Fruit fly (Drosophila melanogaster) whole organism, embryonic: ENCODE results near the gene Ir31a.
A peak's percentile ranks its signal among the peaks of the same experiment; 100 is the strongest.

Experiments used
- B-H1 ChIP-seq: fragments of 200-800 bp; sonication (Bioruptor generic); IDR thresholded peaks from 3 replicates; pipeline ENCODE4 v1.3.6; 2022; ENCODE audit warnings: missing biosample characterization, missing genetic modification characterization
- BEAF-32 ChIP-seq: fragments of 200-800 bp; sonication (Bioruptor generic); optimal IDR thresholded peaks from 3 replicates; lab custom pipeline; 2017; ENCODE audit warnings: missing biosample characterization, missing genetic modification characterization, mild to moderate bottlenecking, moderate library complexity, missing genetic modification reagents
- CG10209 ChIP-seq: fragments of 200-800 bp; sonication (Bioruptor generic); optimal IDR thresholded peaks from 3 replicates; lab custom pipeline; 2017; ENCODE audit warnings: missing biosample characterization, mild to moderate bottlenecking, missing genetic modification characterization, missing genetic modification reagents
- CG12744 ChIP-seq: fragments of 200-800 bp; sonication (Bioruptor generic); optimal IDR thresholded peaks from 2 replicates; lab custom pipeline; 2016; ENCODE audit warnings: missing biosample characterization, missing genetic modification characterization
- CG12769 ChIP-seq: fragments of 200-800 bp; sonication (Bioruptor generic); optimal IDR thresholded peaks from 2 replicates; lab custom pipeline; 2019; ENCODE audit warnings: missing biosample characterization, mild to moderate bottlenecking, missing genetic modification characterization, moderate library complexity
- CG12942 ChIP-seq: fragments of 200-800 bp; sonication (Bioruptor generic); optimal IDR thresholded peaks from 3 replicates; lab custom pipeline; 2016; ENCODE audit warnings: missing biosample characterization, missing genetic modification characterization
- CG13424 ChIP-seq: fragments of 200-800 bp; sonication (Bioruptor generic); optimal IDR thresholded peaks from 2 replicates; lab custom pipeline; 2019; ENCODE audit warnings: missing biosample characterization, mild to moderate bottlenecking, missing genetic modification characterization, moderate library complexity
- CG14667 ChIP-seq: fragments of 200-800 bp; sonication (Bioruptor generic); IDR thresholded peaks from 2 replicates; pipeline ENCODE4 v1.3.6; 2022; ENCODE audit warnings: missing biosample characterization, missing genetic modification characterization
- CG17361 ChIP-seq: fragments of 200-800 bp; sonication (Bioruptor generic); IDR thresholded peaks from 3 replicates; pipeline ENCODE4 v1.3.6; 2022; ENCODE audit warnings: missing biosample characterization, missing genetic modification characterization
- CG17829 ChIP-seq: fragments of 200-800 bp; optimal IDR thresholded peaks from 2 replicates; lab custom pipeline; 2019; ENCODE audit warnings: missing biosample characterization, mild to moderate bottlenecking, missing genetic modification characterization, moderate library complexity
- CG2202 ChIP-seq: fragments of 200-800 bp; sonication (Bioruptor generic); optimal IDR thresholded peaks from 2 replicates; lab custom pipeline; 2018; ENCODE audit warnings: missing biosample characterization, mild to moderate bottlenecking, missing genetic modification characterization
- CG3407 ChIP-seq: fragments of 200-800 bp; sonication (Bioruptor generic); optimal IDR thresholded peaks from 2 replicates; lab custom pipeline; 2018; ENCODE audit warnings: missing biosample characterization, mild to moderate bottlenecking, missing genetic modification characterization
- CG3847 ChIP-seq: fragments of 200-800 bp; sonication (Bioruptor generic); IDR thresholded peaks from 2 replicates; pipeline ENCODE4 v1.3.6; 2022; ENCODE audit warnings: missing biosample characterization, missing genetic modification characterization
- CG4854 ChIP-seq: fragments of 200-800 bp; sonication (Bioruptor generic); optimal IDR thresholded peaks from 2 replicates; lab custom pipeline; 2016; ENCODE audit warnings: missing biosample characterization, missing genetic modification characterization, inconsistent platforms
- CG7372 ChIP-seq: fragments of 200-800 bp; sonication (Bioruptor generic); IDR thresholded peaks from 2 replicates; pipeline ENCODE4 v1.3.6; 2022; ENCODE audit warnings: missing biosample characterization, missing genetic modification characterization
- CG8765 ChIP-seq: fragments of 200-800 bp; sonication (Bioruptor generic); IDR thresholded peaks from 2 replicates; pipeline ENCODE4 v1.3.6; 2022; ENCODE audit warnings: missing biosample characterization, missing genetic modification characterization
- CG9215 ChIP-seq: fragments of 200-800 bp; sonication (Bioruptor generic); IDR thresholded peaks from 2 replicates; pipeline ENCODE4 v1.3.6; 2022; ENCODE audit warnings: missing biosample characterization, missing genetic modification characterization
- CG9437 ChIP-seq: fragments of 200-800 bp; sonication (Bioruptor generic); optimal IDR thresholded peaks from 2 replicates; lab custom pipeline; 2018; ENCODE audit warnings: missing biosample characterization, mild to moderate bottlenecking, missing genetic modification characterization
- D ChIP-seq, 2 experiments: fragments of 200-800 bp in 1 of 2; fragments of >200 bp in 1 of 2; sonication (Bioruptor generic) in 1 of 2; optimal IDR thresholded peaks; 2 replicates in 1 of 2; 3 replicates in 1 of 2; lab custom pipeline; 2017; ENCODE audit warnings: mild to moderate bottlenecking in 1 of 2, missing biosample characterization in 1 of 2, missing genetic modification characterization in 1 of 2, missing genetic modification reagents in 1 of 2
- Deaf1 ChIP-seq: fragments of 200-800 bp; optimal IDR thresholded peaks from 3 replicates; lab custom pipeline; 2019; ENCODE audit warnings: missing biosample characterization, mild to moderate bottlenecking, missing genetic modification characterization, moderate library complexity
- GATAe ChIP-seq: fragments of 200-800 bp; sonication (Bioruptor generic); conservative IDR thresholded peaks from 2 replicates; pipeline ENCODE4 v1.3.6; 2022; ENCODE audit warnings: missing biosample characterization, missing genetic modification characterization
- Gug ChIP-seq: fragments of 200-800 bp; sonication (Bioruptor generic); IDR thresholded peaks from 4 replicates; pipeline ENCODE4 v1.3.6; 2022; ENCODE audit warnings: missing biosample characterization, missing genetic modification characterization
- H2.0 ChIP-seq: fragments of 200-800 bp; sonication (Bioruptor generic); IDR thresholded peaks from 2 replicates; pipeline ENCODE4 v1.3.6; 2022; ENCODE audit warnings: missing biosample characterization, missing genetic modification characterization
- Hey ChIP-seq: fragments of 200-800 bp; sonication (Bioruptor generic); optimal IDR thresholded peaks from 3 replicates; lab custom pipeline; 2018; ENCODE audit warnings: missing biosample characterization, mild to moderate bottlenecking, missing genetic modification characterization
- Mad ChIP-seq: fragments of 200-800 bp; sonication (Bioruptor generic); optimal IDR thresholded peaks from 2 replicates; lab custom pipeline; 2016; ENCODE audit warnings: missing biosample characterization, missing genetic modification characterization
- Nf-YB ChIP-seq: fragments of 200-800 bp; sonication (Bioruptor generic); optimal IDR thresholded peaks from 3 replicates; lab custom pipeline; 2019; ENCODE audit warnings: missing biosample characterization, mild to moderate bottlenecking, missing genetic modification characterization, moderate library complexity
- Oli ChIP-seq: fragments of 200-800 bp; sonication (Bioruptor generic); optimal IDR thresholded peaks from 2 replicates; lab custom pipeline; 2018; ENCODE audit warnings: missing biosample characterization, mild to moderate bottlenecking, missing genetic modification characterization, moderate library complexity
- Poxn ChIP-seq: fragments of 200-800 bp; sonication (Bioruptor generic); IDR thresholded peaks from 2 replicates; pipeline ENCODE4 v1.3.6; 2022; ENCODE audit warnings: missing biosample characterization, missing genetic modification characterization
- TFAM ChIP-seq: fragments of 200-800 bp; sonication (Bioruptor generic); optimal IDR thresholded peaks from 2 replicates; lab custom pipeline; 2017; ENCODE audit warnings: missing biosample characterization, missing genetic modification characterization, inconsistent platforms
- abd-A ChIP-seq: fragments of 200-800 bp; sonication (Bioruptor generic); optimal IDR thresholded peaks from 3 replicates; lab custom pipeline; 2019; ENCODE audit warnings: missing biosample characterization, mild to moderate bottlenecking, missing genetic modification characterization, moderate library complexity
- bigmax ChIP-seq: fragments of 200-800 bp; sonication (Bioruptor generic); optimal IDR thresholded peaks from 2 replicates; lab custom pipeline; 2018; ENCODE audit warnings: missing biosample characterization, mild to moderate bottlenecking, missing genetic modification characterization
- bowl ChIP-seq: fragments of 200-800 bp; sonication (Bioruptor generic); IDR thresholded peaks from 2 replicates; pipeline ENCODE4 v1.3.6; 2022; ENCODE audit warnings: missing biosample characterization, missing genetic modification characterization
- fd96Cb ChIP-seq: fragments of 200-800 bp; sonication (Bioruptor generic); optimal IDR thresholded peaks from 2 replicates; lab custom pipeline; 2018; ENCODE audit warnings: missing biosample characterization, mild to moderate bottlenecking, missing genetic modification characterization, moderate library complexity
- ftz-f1 ChIP-seq: fragments of 200-800 bp; sonication (Bioruptor generic); optimal IDR thresholded peaks from 2 replicates; lab custom pipeline; 2016; ENCODE audit warnings: missing biosample characterization, missing genetic modification characterization
- kah ChIP-seq: fragments of 200-800 bp; sonication (Bioruptor generic); optimal IDR thresholded peaks from 2 replicates; lab custom pipeline; 2018; ENCODE audit warnings: missing biosample characterization, mild to moderate bottlenecking, missing genetic modification characterization
- kni ChIP-seq: fragments of 200-800 bp; sonication (Bioruptor generic); optimal IDR thresholded peaks from 3 replicates; lab custom pipeline; 2017; ENCODE audit warnings: mild to moderate bottlenecking, missing biosample characterization, missing genetic modification reagents, missing genetic modification characterization
- lbe ChIP-seq: fragments of 200-800 bp; sonication (Bioruptor generic); optimal IDR thresholded peaks from 2 replicates; lab custom pipeline; 2016; ENCODE audit warnings: missing biosample characterization, mild to moderate bottlenecking, missing genetic modification characterization
- mld ChIP-seq: fragments of 200-800 bp; sonication (Bioruptor generic); IDR thresholded peaks from 3 replicates; pipeline ENCODE4 v1.3.6; 2022; ENCODE audit warnings: missing biosample characterization, missing genetic modification characterization; ENCODE audit not compliant: partially characterized antibody
- oc ChIP-seq: fragments of 200-800 bp; sonication (Bioruptor generic); optimal IDR thresholded peaks from 2 replicates; lab custom pipeline; 2018; ENCODE audit warnings: missing biosample characterization, mild to moderate bottlenecking, missing genetic modification characterization, moderate library complexity
- otp ChIP-seq: fragments of 200-800 bp; sonication (Bioruptor generic); IDR thresholded peaks from 3 replicates; pipeline ENCODE4, ENCODE4 v1.3.6; 2022; ENCODE audit warnings: missing biosample characterization, missing genetic modification characterization
- ranshi ChIP-seq: fragments of 200-800 bp; sonication (Bioruptor generic); IDR thresholded peaks from 2 replicates; pipeline ENCODE4 v1.3.6; 2022; ENCODE audit warnings: missing biosample characterization, missing genetic modification characterization
- scrt ChIP-seq: fragments of 200-800 bp; sonication (Bioruptor generic); optimal IDR thresholded peaks from 2 replicates; lab custom pipeline; 2018; ENCODE audit warnings: missing biosample characterization, mild to moderate bottlenecking, missing genetic modification characterization, moderate library complexity
- seq ChIP-seq: fragments of 200-800 bp; sonication (Bioruptor generic); IDR thresholded peaks from 2 replicates; pipeline ENCODE4 v1.3.6; 2022; ENCODE audit warnings: missing biosample characterization, missing genetic modification characterization
- shn ChIP-seq: fragments of 200-800 bp; sonication (Bioruptor generic); optimal IDR thresholded peaks from 3 replicates; lab custom pipeline; 2016; ENCODE audit warnings: missing biosample characterization, missing genetic modification characterization
- sqz ChIP-seq: fragments of 200-800 bp; sonication (Bioruptor generic); optimal IDR thresholded peaks from 3 replicates; lab custom pipeline; 2018; ENCODE audit warnings: missing biosample characterization, mild to moderate bottlenecking, missing genetic modification characterization
- sr ChIP-seq: fragments of 200-800 bp; sonication (Bioruptor generic); IDR thresholded peaks from 3 replicates; pipeline ENCODE4 v1.3.6; 2022; ENCODE audit warnings: missing biosample characterization, missing genetic modification characterization
- stwl ChIP-seq: fragments of 200-800 bp; sonication (Bioruptor generic); optimal IDR thresholded peaks from 3 replicates; lab custom pipeline; 2018; ENCODE audit warnings: missing biosample characterization, mild to moderate bottlenecking, missing genetic modification characterization, moderate library complexity
- unpg ChIP-seq: fragments of 200-800 bp; sonication (Bioruptor generic); optimal IDR thresholded peaks from 3 replicates; lab custom pipeline; 2018; ENCODE audit warnings: missing biosample characterization, mild to moderate bottlenecking, missing genetic modification characterization, moderate library complexity
- zf30C ChIP-seq: fragments of 200-800 bp; sonication (Bioruptor generic); optimal IDR thresholded peaks from 3 replicates; lab custom pipeline; 2018; ENCODE audit warnings: missing biosample characterization, mild to moderate bottlenecking, missing genetic modification characterization

Ir31a gene

dm6 chr2L:10386208-10386805 is 19.1 kb upstream of the Ir31a start, which contains the start of the genes Cdk1 and mRpS7 (continued):
- peak; percentile 33 for TF ChIP-seq BEAF-32
- TF ChIP-seq otp (GFP tag; lab: Robert Waterston, UW): 0 out of 3 replicates have a peak, but pooled peaks have one; percentile 41
- no peak for TF ChIP-seq Hey
- peak; percentile 65 for TF ChIP-seq CG7372 (GFP tag; lab: Robert Waterston, UW)
- peak; percentile 62 for TF ChIP-seq CG12942 (GFP tag; lab: Kevin White, UChicago)
- TF ChIP-seq CG2202 (tag; lab: Kevin White, UChicago): no peak
- peak; percentile 80 for TF ChIP-seq CG9437
- no peak for TF ChIP-seq mld (GFP tag; lab: Robert Waterston, UW)
- no peak for TF ChIP-seq CG12769 (tag; lab: Kevin White, UChicago)
- TF ChIP-seq scrt: peak; percentile 38
- TF ChIP-seq TFAM: no peak
- TF ChIP-seq D (optimal IDR thresholded peaks at IDR 0.05; lab: Kevin White, UChicago): no peak
- TF ChIP-seq D (GFP tag; optimal IDR thresholded peaks at IDR 0.05; lab: Kevin White, UChicago): peak; percentile 64
- TF ChIP-seq seq (GFP tag; lab: Robert Waterston, UW): no peak
- TF ChIP-seq oc: no peak
- TF ChIP-seq CG4854 (GFP tag; lab: Kevin White, UChicago): peak; percentile 40
- TF ChIP-seq CG10209 (GFP tag; lab: Kevin White, UChicago): peak; percentile 68
- TF ChIP-seq CG12744: peak; percentile 30
- peak; percentile 73 for TF ChIP-seq CG13424
- peak; percentile 92 for TF ChIP-seq CG17361 (GFP tag; lab: Robert Waterston, UW)
- peak; percentile 79 for TF ChIP-seq unpg
- no peak for TF ChIP-seq abd-A
- TF ChIP-seq GATAe (GFP tag; lab: Robert Waterston, UW): no peak
- no peak for TF ChIP-seq lbe (GFP tag; lab: Kevin White, UChicago)
- peak; percentile 77 for TF ChIP-seq fd96Cb (tag; lab: Kevin White, UChicago)
- TF ChIP-seq kni (GFP tag; lab: Kevin White, UChicago): no peak
- no peak; the same call in 1 of the 2 replicates for TF ChIP-seq CG14667 (GFP tag; lab: Robert Waterston, UW)
- TF ChIP-seq ranshi (GFP tag; lab: Robert Waterston, UW): 0 out of 2 replicates have a peak, but pooled peaks have one; percentile 68
- no peak for TF ChIP-seq zf30C (GFP tag; lab: Kevin White, UChicago)
- peak; percentile 39 for TF ChIP-seq sqz (GFP tag; lab: Kevin White, UChicago)
- peak; percentile 31 for TF ChIP-seq shn (GFP tag; lab: Kevin White, UChicago)
- no peak for TF ChIP-seq sr (GFP tag; lab: Robert Waterston, UW)
- TF ChIP-seq CG3847 (GFP tag; lab: Robert Waterston, UW): peak; percentile 51; the same call in 1 of the 2 replicates
- peak; percentile 76 for TF ChIP-seq H2.0 (GFP tag; lab: Robert Waterston, UW)
- TF ChIP-seq Deaf1 (tag; lab: Kevin White, UChicago): peak; percentile 39
- peak; percentile 44 for TF ChIP-seq CG3407
- TF ChIP-seq Oli (tag; lab: Kevin White, UChicago): peak; percentile 77
- TF ChIP-seq Nf-YB (GFP tag; lab: Kevin White, UChicago): peak; percentile 51
- TF ChIP-seq Mad (GFP tag; lab: Kevin White, UChicago): peak; percentile 40
- no peak for TF ChIP-seq stwl (tag; lab: Kevin White, UChicago)
- TF ChIP-seq Gug (GFP tag; lab: Robert Waterston, UW): no peak
- TF ChIP-seq CG8765 (GFP tag; lab: Robert Waterston, UW): peak; percentile 60; the same call in 1 of the 2 replicates
- TF ChIP-seq B-H1: peak; percentile 63
- TF ChIP-seq bigmax (GFP tag; lab: Kevin White, UChicago): no peak
- no peak for TF ChIP-seq CG9215 (GFP tag; lab: Robert Waterston, UW)
- peak; percentile 70 for TF ChIP-seq CG17829
- TF ChIP-seq ftz-f1: no peak
- 0 out of 2 replicates have a peak, but pooled peaks have one; percentile 35 for TF ChIP-seq Poxn (GFP tag; lab: Robert Waterston, UW)
- no peak for TF ChIP-seq kah (GFP tag; lab: Kevin White, UChicago)
- TF ChIP-seq bowl (GFP tag; lab: Robert Waterston, UW): no peak
